Worm (Caenorhabditis elegans) whole organism, L1 larva: ENCODE results near the gene Y62H9A.9.

ENCODE experiments used
- ama-1 ChIP-seq: fragments of 150-350 bp; optimal IDR thresholded peaks from 2 replicates; lab custom pipeline; 2014
- ceh-82 ChIP-seq, 3 experiments: fragments of 150-350 bp in 1 of 3; sonication (generic microtip) in 2 of 3; optimal IDR thresholded peaks; 2 replicates each; lab custom pipeline; 2014 to 2017; ENCODE audit warnings: missing biosample characterization in 3 of 3, missing genetic modification characterization in 3 of 3
- efl-1 ChIP-seq, 4 experiments: fragments of 150-350 bp; optimal IDR thresholded peaks in 3 of 4; peaks in 1 of 4; 1 replicate in 1 of 4; 2 replicates in 3 of 4; lab custom pipeline; 2014; ENCODE audit warnings: missing biosample characterization in 2 of 4, missing genetic modification characterization in 2 of 4, missing genetic modification reagents in 2 of 4
- fos-1 ChIP-seq: fragments of 150-350 bp; optimal IDR thresholded peaks from 2 replicates; lab custom pipeline; 2014; ENCODE audit warnings: missing biosample characterization, missing genetic modification characterization
- hlh-4 ChIP-seq: sonication (generic microtip); optimal IDR thresholded peaks from 2 replicates; lab custom pipeline; 2016; ENCODE audit warnings: mild to moderate bottlenecking, missing genetic modification characterization, missing compliant biosample characterization
- jun-1 ChIP-seq: fragments of 150-350 bp; optimal IDR thresholded peaks from 2 replicates; lab custom pipeline; 2014; ENCODE audit warnings: missing biosample characterization, missing genetic modification reagents, missing genetic modification characterization
- lin-13 ChIP-seq: fragments of 150-350 bp; optimal IDR thresholded peaks from 2 replicates; lab custom pipeline; 2014; ENCODE audit warnings: missing biosample characterization, missing genetic modification reagents, missing genetic modification characterization
- lin-15B ChIP-seq: fragments of 150-350 bp; sonication (generic microtip); optimal IDR thresholded peaks from 3 replicates; lab custom pipeline; 2014; ENCODE audit warnings: missing biosample characterization, missing genetic modification characterization
- lin-35 ChIP-seq, 2 experiments: fragments of 150-350 bp; optimal IDR thresholded peaks; 2 replicates each; lab custom pipeline; 2014; ENCODE audit warnings: missing biosample characterization in 2 of 2, missing genetic modification characterization in 2 of 2, missing genetic modification reagents in 2 of 2
- mdl-1 ChIP-seq, 2 experiments: fragments of 150-350 bp; optimal IDR thresholded peaks; 2 replicates each; lab custom pipeline; 2014 to 2017; ENCODE audit warnings: missing biosample characterization in 2 of 2, missing genetic modification characterization in 2 of 2, inconsistent platforms in 1 of 2
- pag-3 ChIP-seq: sonication (generic microtip); optimal IDR thresholded peaks from 2 replicates; lab custom pipeline; 2017; ENCODE audit warnings: missing genetic modification characterization, mild to moderate bottlenecking, missing compliant biosample characterization, antibody characterized with exemption, borderline replicate concordance; ENCODE audit not compliant: insufficient read depth
- unc-98 ChIP-seq: fragments of 200-800 bp; sonication (Bioruptor generic); IDR thresholded peaks from 2 replicates; pipeline ENCODE4 v1.3.6; 2022; ENCODE audit warnings: missing genetic modification characterization, missing compliant biosample characterization

DNA sequence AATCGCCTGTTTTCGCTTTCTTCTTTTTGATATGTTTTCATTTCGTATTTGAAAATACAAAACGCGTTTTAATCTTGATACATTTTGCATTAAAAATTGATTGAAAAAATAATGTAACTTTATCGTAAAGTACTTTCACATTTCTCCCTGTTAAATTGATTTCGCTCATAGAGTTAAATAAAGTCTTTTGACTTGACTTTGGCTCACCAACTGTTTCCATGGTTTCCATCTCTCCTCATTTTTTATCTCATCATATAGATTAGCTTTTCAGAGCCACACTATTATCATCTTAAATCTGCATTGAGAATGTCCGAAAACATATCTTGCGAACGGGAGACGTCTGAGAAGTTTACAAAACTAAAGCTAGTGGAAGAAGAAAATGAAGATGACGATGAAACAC is 34.6 kb downstream of the Y62H9A.9 start, which contains the start of gene F54F7.10:
- TF ChIP-seq fos-1 (tag; lab: Kevin White, UChicago) (no peak), hlh-4 (tag; lab: Kevin White, UChicago) (no peak), efl-1 (optimal IDR thresholded peaks at IDR 0.05; lab: Kevin White, UChicago) (no peak), efl-1 (GFP tag; optimal IDR thresholded peaks at IDR 0.05 in 1 of 2; lab: Kevin White, UChicago) (no peak), ceh-82 (tag; optimal IDR thresholded peaks at IDR 0.05; lab: Kevin White, UChicago) (no peak), lin-15B (tag; lab: Kevin White, UChicago) (no peak), unc-98 (GFP tag; lab: Robert Waterston, UW) (no peak), mdl-1 (tag; optimal IDR thresholded peaks at IDR 0.05; lab: Kevin White, UChicago) (no peak), pag-3 (no peak), lin-35 (GFP tag; optimal IDR thresholded peaks at IDR 0.05; lab: Kevin White, UChicago) (no peak), lin-13 (GFP tag; lab: Kevin White, UChicago) (no peak), jun-1 (tag; lab: Kevin White, UChicago) (no peak), ama-1 (lab: Kevin White, UChicago) (no peak)
